Worm (Caenorhabditis elegans): ENCODE results near the gene adm-4.
A peak's percentile ranks its signal among the peaks of the same experiment; 100 is the strongest.

Gene adm-4

ce11 chrX:7800370-7800769 lies 2.3 kb upstream of the adm-4 start:
- TF ChIP-seq fkh-6 (tag; optimal IDR thresholded peaks at IDR 0.05), result no peak
- no peak for TF ChIP-seq syd-9 (tag; optimal IDR thresholded peaks at IDR 0.05)
- no peak for TF ChIP-seq ttx-3 (tag; optimal IDR thresholded peaks at IDR 0.05)
- TF ChIP-seq ceh-19 (GFP tag; optimal IDR thresholded peaks at IDR 0.05), result no peak
- TF ChIP-seq fax-1 (tag; optimal IDR thresholded peaks at IDR 0.05), result no peak
- no peak for TF ChIP-seq ceh-6 (GFP tag; optimal IDR thresholded peaks at IDR 0.05)
- TF ChIP-seq rnt-1 (tag; optimal IDR thresholded peaks at IDR 0.05), result no peak
- no peak for TF ChIP-seq elt-4 (tag; optimal IDR thresholded peaks at IDR 0.05)
- no peak for TF ChIP-seq tbx-2 (tag; optimal IDR thresholded peaks at IDR 0.05)
- TF ChIP-seq nhr-11 (tag; optimal IDR thresholded peaks at IDR 0.05), result no peak
- TF ChIP-seq ceh-18 (tag; optimal IDR thresholded peaks at IDR 0.05), result no peak
- no peak for TF ChIP-seq ceh-9 (tag; optimal IDR thresholded peaks at IDR 0.05)
- TF ChIP-seq madf-2 (tag; optimal IDR thresholded peaks at IDR 0.05), result no peak
- no peak for TF ChIP-seq sox-4 (tag; optimal IDR thresholded peaks at IDR 0.05)
- TF ChIP-seq hlh-8 (tag; optimal IDR thresholded peaks at IDR 0.05), result no peak
- no peak for TF ChIP-seq ceh-45 (GFP tag; IDR thresholded peaks at IDR 0.05)
- TF ChIP-seq hlh-13 (GFP tag; optimal IDR thresholded peaks at IDR 0.05), result no peak
- TF ChIP-seq elt-2 (tag; optimal IDR thresholded peaks at IDR 0.05), result no peak
- TF ChIP-seq hlh-30 (tag; optimal IDR thresholded peaks at IDR 0.05; ENCODE audit: insufficient read depth), result no peak

DNA sequence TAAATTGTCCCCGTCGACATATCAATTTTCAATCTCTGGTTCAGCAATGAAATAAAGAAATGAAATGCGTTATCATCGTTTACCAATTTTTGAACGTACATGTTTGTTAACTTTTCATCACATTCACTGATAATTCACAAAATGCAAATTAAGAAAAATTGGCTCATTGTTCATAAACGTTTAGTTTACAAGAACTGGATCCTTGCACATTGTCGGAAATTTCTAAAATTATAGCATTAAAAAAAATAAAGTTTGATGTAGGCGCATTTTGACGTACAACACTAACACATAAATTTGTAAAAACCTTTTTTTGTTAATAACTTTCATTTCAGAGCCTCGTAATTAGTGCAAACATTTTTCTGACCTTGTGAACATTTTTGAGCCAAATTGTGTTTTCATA lies 1.6 kb upstream of the adm-4 start, which contains the start of gene gpx-7:
Gene gpx-7, minus strand, starts transcription at position 101 of the 400 bp plus-strand sequence.
- TF ChIP-seq npax-4 (tag; optimal IDR thresholded peaks at IDR 0.05) (no peak), sox-4 (tag; optimal IDR thresholded peaks at IDR 0.05) (no peak), elt-4 (tag; optimal IDR thresholded peaks at IDR 0.05) (no peak), ztf-16 (tag; optimal IDR thresholded peaks at IDR 0.05) (no peak), odd-2 (tag; optimal IDR thresholded peaks at IDR 0.05) (no peak), che-1 (tag; optimal IDR thresholded peaks at IDR 0.05) (no peak)

- TF ChIP-seq hlh-30 (tag; optimal IDR thresholded peaks at IDR 0.05; ENCODE audit: insufficient read depth) (no peak), unc-86 (tag; optimal IDR thresholded peaks at IDR 0.05) (no peak), K09A11.1 (tag; optimal IDR thresholded peaks at IDR 0.05; ENCODE audit: insufficient read depth) (no peak), nhr-11 (tag; optimal IDR thresholded peaks at IDR 0.05) (no peak), Y22D7AL.16 (tag; optimal IDR thresholded peaks at IDR 0.05) (peak; percentile 23), sox-2 (GFP tag; IDR thresholded peaks at IDR 0.05) (no peak), tbx-7 (tag; optimal IDR thresholded peaks at IDR 0.05) (no peak), ref-2 (tag; optimal IDR thresholded peaks at IDR 0.05) (peak; percentile 32), npax-4 (tag; optimal IDR thresholded peaks at IDR 0.05) (no peak), ceh-6 (GFP tag; optimal IDR thresholded peaks at IDR 0.05) (peak; percentile 59), hlh-13 (GFP tag; optimal IDR thresholded peaks at IDR 0.05) (no peak), unc-3 (GFP tag; conservative IDR thresholded peaks at IDR 0.05) (no peak), unc-3 (tag; optimal IDR thresholded peaks at IDR 0.05) (no peak), F13H6.1 (tag; optimal IDR thresholded peaks at IDR 0.05) (no peak), ceh-22 (tag; optimal IDR thresholded peaks at IDR 0.05) (no peak), hlh-15 (tag; optimal IDR thresholded peaks at IDR 0.05) (no peak), pax-1 (tag; optimal IDR thresholded peaks at IDR 0.05) (no peak), ceh-18 (tag; optimal IDR thresholded peaks at IDR 0.05) (no peak), ceh-24 (tag; optimal IDR thresholded peaks at IDR 0.05) (no peak), lin-11 (tag; optimal IDR thresholded peaks at IDR 0.05) (peak; percentile 39), fkh-6 (tag; optimal IDR thresholded peaks at IDR 0.05) (no peak), gmeb-2 (tag; optimal IDR thresholded peaks at IDR 0.05) (no peak), tbx-2 (tag; optimal IDR thresholded peaks at IDR 0.05) (no peak), C08G9.2 (tag; optimal IDR thresholded peaks at IDR 0.05) (no peak), T23F11.4 (GFP tag; optimal IDR thresholded peaks at IDR 0.05) (no peak), ceh-19 (GFP tag; optimal IDR thresholded peaks at IDR 0.05) (peak; percentile 16), ceh-34 (tag; optimal IDR thresholded peaks at IDR 0.05) (no peak), rnt-1 (tag; optimal IDR thresholded peaks at IDR 0.05) (no peak), ama-1 (optimal IDR thresholded peaks at IDR 0.05) (no peak), ceh-2 (tag; optimal IDR thresholded peaks at IDR 0.05) (peak; percentile 15), pha-2 (tag; optimal IDR thresholded peaks at IDR 0.05) (no peak), zip-5 (tag; optimal IDR thresholded peaks at IDR 0.05) (peak; percentile 6), ceh-9 (tag; optimal IDR thresholded peaks at IDR 0.05) (no peak), pag-3 (tag; optimal IDR thresholded peaks at IDR 0.05; ENCODE audit: borderline replicate concordance) (no peak), hlh-8 (tag; optimal IDR thresholded peaks at IDR 0.05) (no peak), odd-2 (tag; optimal IDR thresholded peaks at IDR 0.05) (no peak), dve-1 (tag; optimal IDR thresholded peaks at IDR 0.05) (no peak), nfya-1 (tag; optimal IDR thresholded peaks at IDR 0.05) (no peak), ztf-16 (tag; optimal IDR thresholded peaks at IDR 0.05) (peak; percentile 7)
Observed at ce11 chrX:7794306-7794743, 3.8 kb downstream of the adm-4 start.

Measured in whole organism, late embryonic.